Worm (Caenorhabditis elegans) whole organism, early embryonic: ENCODE results near the gene pxf-1.

ENCODE experiments used
- B0310.2 ChIP-seq: sonication (generic microtip); optimal IDR thresholded peaks from 2 replicates; lab custom pipeline; 2016; ENCODE audit warnings: mild to moderate bottlenecking, missing genetic modification characterization, missing compliant biosample characterization
- F13C5.2 ChIP-seq: sonication (generic microtip); optimal IDR thresholded peaks from 2 replicates; lab custom pipeline; 2017; ENCODE audit warnings: mild to moderate bottlenecking, missing genetic modification characterization, inconsistent platforms, missing compliant biosample characterization
- aly-1 ChIP-seq: sonication (generic microtip); optimal IDR thresholded peaks from 2 replicates; lab custom pipeline; 2016; ENCODE audit warnings: missing genetic modification characterization, missing compliant biosample characterization
- ama-1 ChIP-seq: fragments of 150-350 bp; optimal IDR thresholded peaks from 2 replicates; lab custom pipeline; 2014
- ceh-13 ChIP-seq: fragments of 200-800 bp; sonication (Bioruptor generic); optimal IDR thresholded peaks from 2 replicates; lab custom pipeline; 2018; ENCODE audit warnings: mild to moderate bottlenecking, missing genetic modification characterization, missing compliant biosample characterization
- ceh-36 ChIP-seq: sonication (generic microtip); optimal IDR thresholded peaks from 2 replicates; lab custom pipeline; 2016; ENCODE audit warnings: missing genetic modification characterization, inconsistent platforms, missing compliant biosample characterization
- ets-7 ChIP-seq: sonication (generic microtip); optimal IDR thresholded peaks from 2 replicates; lab custom pipeline; 2016; ENCODE audit warnings: missing genotype, missing genetic modification characterization, missing compliant biosample characterization
- flt-1 ChIP-seq: fragments of 200-800 bp; sonication (Bioruptor generic); IDR thresholded peaks from 2 replicates; pipeline ENCODE4 v1.3.6; 2022; ENCODE audit warnings: missing genetic modification characterization, missing compliant biosample characterization
- hmbx-1 ChIP-seq: sonication (generic microtip); optimal IDR thresholded peaks from 2 replicates; lab custom pipeline; 2016; ENCODE audit warnings: mild to moderate bottlenecking, missing genetic modification characterization, missing compliant biosample characterization
- hmg-4 ChIP-seq: fragments of 200-800 bp; sonication (Bioruptor generic); optimal IDR thresholded peaks from 2 replicates; lab custom pipeline; 2018; ENCODE audit warnings: mild to moderate bottlenecking, missing genetic modification characterization, missing compliant biosample characterization
- hnd-1 ChIP-seq: sonication (generic microtip); optimal IDR thresholded peaks from 2 replicates; lab custom pipeline; 2016; ENCODE audit warnings: missing genetic modification characterization, missing compliant biosample characterization
- pes-1 ChIP-seq: fragments of 200-800 bp; sonication (Bioruptor generic); IDR thresholded peaks from 2 replicates; pipeline ENCODE4 v1.3.6; 2022; ENCODE audit warnings: missing genetic modification reagents, missing genetic modification characterization, missing compliant biosample characterization
- scrt-1 ChIP-seq: fragments of 200-800 bp; sonication (Bioruptor generic); IDR thresholded peaks from 2 replicates; pipeline ENCODE4 v1.3.6; 2022; ENCODE audit warnings: missing genetic modification characterization, missing compliant biosample characterization
- sea-1 ChIP-seq: fragments of 200-800 bp; sonication (Bioruptor generic); conservative IDR thresholded peaks from 2 replicates; pipeline ENCODE4 v1.3.6; 2022; ENCODE audit warnings: missing genetic modification characterization, missing compliant biosample characterization
- tbx-11 ChIP-seq: fragments of 200-800 bp; sonication (Bioruptor generic); IDR thresholded peaks from 2 replicates; pipeline ENCODE4 v1.3.6; 2022; ENCODE audit warnings: missing genetic modification characterization, missing compliant biosample characterization
- tbx-37 ChIP-seq: fragments of 200-800 bp; sonication (Bioruptor generic); conservative IDR thresholded peaks from 2 replicates; pipeline ENCODE4 v1.3.6; 2022; ENCODE audit warnings: missing genetic modification reagents, missing genetic modification characterization, missing compliant biosample characterization
- tra-4 ChIP-seq: sonication (generic microtip); optimal IDR thresholded peaks from 2 replicates; lab custom pipeline; 2017; ENCODE audit warnings: missing genetic modification characterization, missing compliant biosample characterization

Gene pxf-1

DNA sequence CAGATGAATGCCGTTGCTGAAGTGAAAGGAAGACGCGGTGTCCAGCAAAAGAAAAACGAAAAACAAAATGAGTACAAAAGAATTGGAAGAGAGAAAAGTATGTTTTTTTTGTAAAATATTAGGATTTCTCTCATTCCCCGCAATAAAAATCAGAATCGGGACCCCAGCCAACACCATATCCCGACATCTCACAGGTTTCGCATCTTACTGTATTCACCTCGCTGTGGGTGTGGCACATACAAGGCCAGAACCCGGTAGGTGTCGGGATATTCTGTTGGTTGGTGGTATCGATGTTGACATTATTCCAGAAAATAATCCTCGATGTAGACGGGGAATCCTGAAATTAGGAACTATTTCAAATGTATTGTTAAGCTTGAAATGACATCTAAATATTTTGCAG is 57.4 kb downstream of the pxf-1 start:
- no peak for TF ChIP-seq ceh-36 (tag; lab: Kevin White, UChicago)
- TF ChIP-seq aly-1 (tag; lab: Kevin White, UChicago), result no peak
- TF ChIP-seq tra-4 (tag; lab: Kevin White, UChicago), result no peak
- no peak for TF ChIP-seq tbx-37
- no peak for TF ChIP-seq tbx-11 (GFP tag; lab: Robert Waterston, UW)
- TF ChIP-seq ets-7, result no peak
- TF ChIP-seq hmbx-1 (tag; lab: Kevin White, UChicago), result no peak
- no peak for TF ChIP-seq pes-1 (GFP tag; lab: Robert Waterston, UW)
- no peak for TF ChIP-seq F13C5.2 (tag; lab: Kevin White, UChicago)
- TF ChIP-seq scrt-1 (GFP tag; lab: Robert Waterston, UW), result no peak
- TF ChIP-seq sea-1 (GFP tag; lab: Robert Waterston, UW), result no peak
- no peak for TF ChIP-seq B0310.2 (tag; lab: Kevin White, UChicago)
- TF ChIP-seq ama-1, result no peak
- TF ChIP-seq hmg-4 (GFP tag; lab: Kevin White, UChicago), result no peak
- TF ChIP-seq hnd-1 (tag; lab: Kevin White, UChicago), result no peak
- TF ChIP-seq flt-1 (GFP tag; lab: Robert Waterston, UW), result no peak
- no peak for TF ChIP-seq ceh-13 (GFP tag; lab: Kevin White, UChicago)

DNA sequence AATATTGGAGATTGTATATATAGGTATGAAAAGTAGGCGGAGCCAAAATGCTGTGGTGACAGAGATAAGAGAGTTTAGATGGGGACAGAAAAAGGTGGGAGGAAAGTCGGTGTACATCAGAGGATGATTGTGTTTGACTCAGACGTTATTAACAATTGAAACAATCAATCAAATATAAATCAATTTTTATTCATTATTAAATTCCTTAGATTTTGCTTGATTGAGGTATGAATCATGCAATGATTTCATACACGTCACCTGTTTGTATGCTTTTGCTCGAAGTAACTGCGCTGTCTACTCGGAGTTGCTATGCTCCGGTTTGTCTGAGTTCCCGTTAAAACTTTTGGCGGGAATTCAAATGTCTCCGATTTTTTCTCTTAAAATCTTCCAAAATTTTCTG is 59.0 kb downstream of the pxf-1 start, which contains the start of gene C04G2.10:
TSS of gene C04G2.10 (plus strand) at position 301 of the 400 bp plus-strand sequence.
- no peak for TF ChIP-seq ceh-13 (GFP tag; lab: Kevin White, UChicago)
- TF ChIP-seq ama-1, result no peak
- no peak for TF ChIP-seq ets-7
- no peak for TF ChIP-seq pes-1 (GFP tag; lab: Robert Waterston, UW)
- no peak for TF ChIP-seq tbx-37
- no peak for TF ChIP-seq tra-4 (tag; lab: Kevin White, UChicago)
- TF ChIP-seq ceh-36 (tag; lab: Kevin White, UChicago), result no peak
- TF ChIP-seq flt-1 (GFP tag; lab: Robert Waterston, UW), result no peak
- TF ChIP-seq aly-1 (tag; lab: Kevin White, UChicago), result no peak
- no peak for TF ChIP-seq B0310.2 (tag; lab: Kevin White, UChicago)
- TF ChIP-seq sea-1 (GFP tag; lab: Robert Waterston, UW), result no peak
- no peak for TF ChIP-seq tbx-11 (GFP tag; lab: Robert Waterston, UW)
- TF ChIP-seq hnd-1 (tag; lab: Kevin White, UChicago), result no peak
- no peak for TF ChIP-seq hmbx-1 (tag; lab: Kevin White, UChicago)
- TF ChIP-seq scrt-1 (GFP tag; lab: Robert Waterston, UW), result no peak
